Fruit fly (Drosophila melanogaster) whole organism, embryonic: ENCODE results near the gene Mo25.

Experiments used
- Abd-B ChIP-seq: fragments of 200-800 bp; sonication (Bioruptor generic); optimal IDR thresholded peaks from 2 replicates; lab custom pipeline; 2018; ENCODE audit warnings: missing biosample characterization, mild to moderate bottlenecking, missing genetic modification characterization, moderate library complexity
- Antp ChIP-seq: fragments of 200-800 bp; sonication (Bioruptor generic); optimal IDR thresholded peaks from 3 replicates; lab custom pipeline; 2016; ENCODE audit warnings: missing biosample characterization, missing genetic modification characterization
- Atf3 ChIP-seq: fragments of 200-800 bp; sonication (Bioruptor generic); optimal IDR thresholded peaks from 3 replicates; lab custom pipeline; 2016; ENCODE audit warnings: missing biosample characterization, missing genetic modification characterization
- Bgb ChIP-seq: fragments of 200-800 bp; sonication (Bioruptor generic); IDR thresholded peaks from 2 replicates; pipeline ENCODE4 v1.3.6; 2022; ENCODE audit warnings: missing biosample characterization, missing genetic modification characterization; ENCODE audit not compliant: partially characterized antibody
- CG10321 ChIP-seq: fragments of 200-800 bp; sonication (Bioruptor generic); IDR thresholded peaks from 2 replicates; pipeline ENCODE4 v1.3.6; 2022; ENCODE audit warnings: missing biosample characterization, missing genetic modification characterization
- CG10462 ChIP-seq: fragments of 200-800 bp; sonication (Bioruptor generic); optimal IDR thresholded peaks from 2 replicates; lab custom pipeline; 2016; ENCODE audit warnings: missing biosample characterization, missing genetic modification characterization
- CG10654 ChIP-seq: fragments of 200-800 bp; sonication (Bioruptor generic); optimal IDR thresholded peaks from 2 replicates; lab custom pipeline; 2016; ENCODE audit warnings: missing biosample characterization, missing genetic modification characterization
- CG12219 ChIP-seq: fragments of 200-800 bp; sonication (Bioruptor generic); optimal IDR thresholded peaks from 3 replicates; lab custom pipeline; 2018; ENCODE audit warnings: missing biosample characterization, mild to moderate bottlenecking, missing genetic modification characterization
- CG13296 ChIP-seq: fragments of 200-800 bp; sonication (Bioruptor generic); optimal IDR thresholded peaks from 3 replicates; lab custom pipeline; 2018; ENCODE audit warnings: missing biosample characterization, mild to moderate bottlenecking, missing genetic modification characterization
- CG14050 ChIP-seq: fragments of 200-800 bp; sonication (Bioruptor generic); IDR thresholded peaks from 3 replicates; pipeline ENCODE4 v1.3.6; 2022; ENCODE audit warnings: missing biosample characterization, missing genetic modification characterization
- CG15601 ChIP-seq: fragments of 200-800 bp; sonication (Bioruptor generic); optimal IDR thresholded peaks from 3 replicates; lab custom pipeline; 2019; ENCODE audit warnings: missing biosample characterization, mild to moderate bottlenecking, missing genetic modification characterization, moderate library complexity
- CG16813 ChIP-seq: fragments of 200-800 bp; sonication (Bioruptor generic); IDR thresholded peaks from 3 replicates; pipeline ENCODE4 v1.3.6; 2022; ENCODE audit warnings: missing biosample characterization, missing genetic modification characterization; ENCODE audit not compliant: partially characterized antibody
- CG17361 ChIP-seq: fragments of 200-800 bp; sonication (Bioruptor generic); IDR thresholded peaks from 3 replicates; pipeline ENCODE4 v1.3.6; 2022; ENCODE audit warnings: missing biosample characterization, missing genetic modification characterization
- CG2712 ChIP-seq: fragments of 200-800 bp; optimal IDR thresholded peaks from 3 replicates; lab custom pipeline; 2019; ENCODE audit warnings: missing biosample characterization, mild to moderate bottlenecking, missing genetic modification characterization, moderate library complexity
- CG30403 ChIP-seq: fragments of 200-800 bp; sonication (Bioruptor generic); optimal IDR thresholded peaks from 3 replicates; lab custom pipeline; 2016; ENCODE audit warnings: missing biosample characterization, missing genetic modification characterization
- CG30431 ChIP-seq: fragments of 200-800 bp; sonication (Bioruptor generic); optimal IDR thresholded peaks from 2 replicates; lab custom pipeline; 2017; ENCODE audit warnings: missing biosample characterization, missing genetic modification characterization
- CG32532 ChIP-seq: fragments of 200-800 bp; sonication (Bioruptor generic); IDR thresholded peaks from 2 replicates; pipeline ENCODE4 v1.3.6; 2022; ENCODE audit warnings: missing biosample characterization, missing genetic modification characterization
- CG32767 ChIP-seq: fragments of 200-800 bp; sonication (Bioruptor generic); IDR thresholded peaks from 2 replicates; pipeline ENCODE4 v1.3.6; 2022; ENCODE audit warnings: missing biosample characterization, missing genetic modification characterization
- CG3847 ChIP-seq: fragments of 200-800 bp; sonication (Bioruptor generic); IDR thresholded peaks from 2 replicates; pipeline ENCODE4 v1.3.6; 2022; ENCODE audit warnings: missing biosample characterization, missing genetic modification characterization
- CG43689 ChIP-seq: fragments of 200-800 bp; sonication (Bioruptor generic); IDR thresholded peaks from 2 replicates; pipeline ENCODE4 v1.3.6; 2022; ENCODE audit warnings: missing biosample characterization, missing genetic modification characterization
- CG7839 ChIP-seq: fragments of 200-800 bp; sonication (Bioruptor generic); optimal IDR thresholded peaks from 3 replicates; lab custom pipeline; 2018; ENCODE audit warnings: missing biosample characterization, mild to moderate bottlenecking, missing genetic modification characterization, moderate library complexity
- CG7987 ChIP-seq: fragments of 200-800 bp; sonication (Bioruptor generic); optimal IDR thresholded peaks from 2 replicates; lab custom pipeline; 2018; ENCODE audit warnings: missing biosample characterization, mild to moderate bottlenecking, missing genetic modification characterization, moderate library complexity
- CG8359 ChIP-seq: fragments of 200-800 bp; sonication (Bioruptor generic); optimal IDR thresholded peaks from 2 replicates; lab custom pipeline; 2017; ENCODE audit warnings: missing biosample characterization, mild to moderate bottlenecking, missing genetic modification characterization, borderline replicate concordance
- Dip3 ChIP-seq: fragments of 200-800 bp; sonication (Bioruptor generic); optimal IDR thresholded peaks from 3 replicates; lab custom pipeline; 2016; ENCODE audit warnings: missing biosample characterization, missing genetic modification characterization
- Fer3 ChIP-seq: fragments of 200-800 bp; sonication (Bioruptor generic); optimal IDR thresholded peaks from 2 replicates; lab custom pipeline; 2018; ENCODE audit warnings: missing biosample characterization, mild to moderate bottlenecking, missing genetic modification characterization, moderate library complexity
- Gsc ChIP-seq: fragments of 200-800 bp; sonication (Bioruptor generic); IDR thresholded peaks from 2 replicates; pipeline ENCODE4 v1.3.6; 2022; ENCODE audit warnings: missing biosample characterization, missing genetic modification characterization
- HLH54F ChIP-seq: fragments of 200-800 bp; sonication (Bioruptor generic); optimal IDR thresholded peaks from 3 replicates; lab custom pipeline; 2016; ENCODE audit warnings: missing biosample characterization, missing genetic modification characterization
- Hey ChIP-seq: fragments of 200-800 bp; sonication (Bioruptor generic); optimal IDR thresholded peaks from 3 replicates; lab custom pipeline; 2018; ENCODE audit warnings: missing biosample characterization, mild to moderate bottlenecking, missing genetic modification characterization
- HmgD ChIP-seq: fragments of 200-800 bp; sonication (Bioruptor generic); optimal IDR thresholded peaks from 3 replicates; lab custom pipeline; 2016; ENCODE audit warnings: missing biosample characterization, missing genetic modification characterization
- HmgZ ChIP-seq: fragments of 200-800 bp; sonication (Bioruptor generic); optimal IDR thresholded peaks from 2 replicates; lab custom pipeline; 2018; ENCODE audit warnings: missing biosample characterization, mild to moderate bottlenecking, missing genetic modification characterization
- Mrtf ChIP-seq: fragments of 200-800 bp; sonication (Bioruptor generic); IDR thresholded peaks from 3 replicates; pipeline ENCODE4 v1.3.6; 2022; ENCODE audit warnings: missing biosample characterization, missing genetic modification characterization
- Oli ChIP-seq: fragments of 200-800 bp; sonication (Bioruptor generic); optimal IDR thresholded peaks from 2 replicates; lab custom pipeline; 2018; ENCODE audit warnings: missing biosample characterization, mild to moderate bottlenecking, missing genetic modification characterization, moderate library complexity
- Sin3A ChIP-seq: fragments of >200 bp; optimal IDR thresholded peaks from 2 replicates; lab custom pipeline; 2018
- ab ChIP-seq: fragments of 200-800 bp; sonication (Bioruptor generic); optimal IDR thresholded peaks from 2 replicates; lab custom pipeline; 2016; ENCODE audit warnings: missing biosample characterization, missing genetic modification characterization
- ato ChIP-seq: fragments of 200-800 bp; sonication (Bioruptor generic); IDR thresholded peaks from 2 replicates; pipeline ENCODE4 v1.3.6; 2022; ENCODE audit warnings: missing biosample characterization, missing genetic modification characterization; ENCODE audit not compliant: partially characterized antibody
- bcd ChIP-seq: fragments of 200-800 bp; sonication (Bioruptor generic); optimal IDR thresholded peaks from 2 replicates; lab custom pipeline; 2017; ENCODE audit warnings: missing biosample characterization, mild to moderate bottlenecking, missing genetic modification characterization
- btn ChIP-seq: fragments of 200-800 bp; sonication (Bioruptor generic); optimal IDR thresholded peaks from 2 replicates; lab custom pipeline; 2016; ENCODE audit warnings: missing biosample characterization, missing genetic modification characterization
- emc ChIP-seq: fragments of 200-800 bp; sonication (Bioruptor generic); optimal IDR thresholded peaks from 2 replicates; lab custom pipeline; 2016; ENCODE audit warnings: missing biosample characterization, missing genetic modification characterization
- eve ChIP-seq, 2 experiments: fragments of >200 bp; optimal IDR thresholded peaks; 2 replicates each; lab custom pipeline; 2017; ENCODE audit warnings: missing biosample characterization in 2 of 2, missing genetic modification characterization in 2 of 2
- hb ChIP-seq: fragments of 200-800 bp; sonication (Bioruptor generic); IDR thresholded peaks from 3 replicates; pipeline ENCODE4 v1.3.6; 2022; ENCODE audit warnings: missing biosample characterization, missing genetic modification characterization; ENCODE audit not compliant: partially characterized antibody
- hbn ChIP-seq: fragments of 200-800 bp; sonication (Bioruptor generic); IDR thresholded peaks from 2 replicates; pipeline ENCODE4 v1.3.6; 2022; ENCODE audit warnings: missing biosample characterization, missing genetic modification characterization; ENCODE audit not compliant: partially characterized antibody
- nmo ChIP-seq: fragments of 200-800 bp; sonication (Bioruptor generic); optimal IDR thresholded peaks from 2 replicates; lab custom pipeline; 2018; ENCODE audit warnings: missing biosample characterization, mild to moderate bottlenecking, missing genetic modification characterization, moderate library complexity
- phol ChIP-seq: fragments of 200-800 bp; sonication (Bioruptor generic); optimal IDR thresholded peaks from 3 replicates; lab custom pipeline; 2018; ENCODE audit warnings: missing biosample characterization, mild to moderate bottlenecking, missing genetic modification characterization, moderate library complexity
- pnt ChIP-seq: fragments of 200-800 bp; sonication (Bioruptor generic); optimal IDR thresholded peaks from 3 replicates; lab custom pipeline; 2016; ENCODE audit warnings: missing biosample characterization, missing genetic modification characterization
- prd ChIP-seq, 3 experiments: fragments of >200 bp in 2 of 3; fragments of 200-800 bp in 1 of 3; sonication (Bioruptor generic) in 1 of 3; optimal IDR thresholded peaks in 2 of 3; IDR thresholded peaks in 1 of 3; 2 replicates in 2 of 3; 3 replicates in 1 of 3; pipeline versions ENCODE4 v1.3.6 to Lab custom; 2017 to 2022; ENCODE audit warnings: missing biosample characterization in 1 of 3, missing genetic modification characterization in 1 of 3
- pum ChIP-seq: fragments of 200-800 bp; sonication (Bioruptor generic); optimal IDR thresholded peaks from 2 replicates; lab custom pipeline; 2016; ENCODE audit warnings: missing biosample characterization, missing genetic modification characterization
- slp2 ChIP-seq: fragments of 200-800 bp; sonication (Bioruptor generic); optimal IDR thresholded peaks from 2 replicates; lab custom pipeline; 2016; ENCODE audit warnings: missing biosample characterization, missing genetic modification characterization
- sob ChIP-seq: fragments of 200-800 bp; sonication (Bioruptor generic); IDR thresholded peaks from 2 replicates; pipeline ENCODE4 v1.3.6; 2022; ENCODE audit warnings: missing biosample characterization, missing genetic modification characterization
- tap ChIP-seq: fragments of 200-800 bp; optimal IDR thresholded peaks from 3 replicates; lab custom pipeline; 2019; ENCODE audit warnings: missing biosample characterization, mild to moderate bottlenecking, missing genetic modification characterization, moderate library complexity

Mo25 gene

DNA sequence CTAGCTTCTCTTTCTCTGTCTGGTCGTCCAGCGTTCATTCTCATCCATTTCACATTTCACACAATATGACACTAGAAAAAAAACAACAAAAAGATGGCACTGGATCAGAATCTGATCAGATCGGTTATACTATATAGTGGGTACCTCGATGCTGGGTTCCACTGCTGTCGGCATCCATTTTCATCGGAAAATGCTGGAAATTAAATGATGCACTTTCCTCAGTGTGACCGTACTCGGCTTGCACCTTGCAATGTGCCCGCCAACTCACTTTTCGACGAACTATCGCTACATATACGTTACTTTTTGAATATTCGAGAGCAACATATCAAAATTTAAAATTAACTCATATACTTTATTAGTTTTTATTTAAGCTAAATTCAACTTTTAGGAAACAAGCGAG, 24.4 kb downstream of the Mo25 start, which contains the start of gene tra (continued):
- no peak for TF ChIP-seq CG30403 (GFP tag; lab: Kevin White, UChicago)
- TF ChIP-seq CG30431 (GFP tag; lab: Kevin White, UChicago) = no peak
- TF ChIP-seq CG16813 = peak; percentile 61
- peak; percentile 73 for TF ChIP-seq phol (tag; lab: Kevin White, UChicago)
- TF ChIP-seq btn (GFP tag; lab: Kevin White, UChicago) = no peak
- TF ChIP-seq hb (GFP tag; lab: Robert Waterston, UW) = no peak
- TF ChIP-seq CG8359 = no peak
- TF ChIP-seq Dip3 (GFP tag; lab: Kevin White, UChicago) = no peak
- TF ChIP-seq pnt (GFP tag; lab: Kevin White, UChicago) = no peak
- TF ChIP-seq prd (optimal IDR thresholded peaks at IDR 0.05; lab: Kevin White, UChicago) = no peak
- no peak for TF ChIP-seq prd (GFP tag; IDR thresholded peaks at IDR 0.05; lab: Robert Waterston, UW)
- TF ChIP-seq Hey (tag; lab: Kevin White, UChicago) = no peak
- TF ChIP-seq hbn (GFP tag; lab: Robert Waterston, UW) = peak; percentile 53
- TF ChIP-seq ato (GFP tag; lab: Robert Waterston, UW) = peak; percentile 15; the same call in 1 of the 2 replicates
- no peak for TF ChIP-seq Antp (GFP tag; lab: Kevin White, UChicago)
- TF ChIP-seq eve (GFP tag; optimal IDR thresholded peaks at IDR 0.05; lab: Kevin White, UChicago) = no peak
- TF ChIP-seq CG10321 (GFP tag; lab: Robert Waterston, UW) = no peak
- no peak for TF ChIP-seq CG32767 (GFP tag; lab: Robert Waterston, UW)
- no peak for TF ChIP-seq ab (GFP tag; lab: Kevin White, UChicago)
- TF ChIP-seq, all 482 proteins: peak for 60

DNA sequence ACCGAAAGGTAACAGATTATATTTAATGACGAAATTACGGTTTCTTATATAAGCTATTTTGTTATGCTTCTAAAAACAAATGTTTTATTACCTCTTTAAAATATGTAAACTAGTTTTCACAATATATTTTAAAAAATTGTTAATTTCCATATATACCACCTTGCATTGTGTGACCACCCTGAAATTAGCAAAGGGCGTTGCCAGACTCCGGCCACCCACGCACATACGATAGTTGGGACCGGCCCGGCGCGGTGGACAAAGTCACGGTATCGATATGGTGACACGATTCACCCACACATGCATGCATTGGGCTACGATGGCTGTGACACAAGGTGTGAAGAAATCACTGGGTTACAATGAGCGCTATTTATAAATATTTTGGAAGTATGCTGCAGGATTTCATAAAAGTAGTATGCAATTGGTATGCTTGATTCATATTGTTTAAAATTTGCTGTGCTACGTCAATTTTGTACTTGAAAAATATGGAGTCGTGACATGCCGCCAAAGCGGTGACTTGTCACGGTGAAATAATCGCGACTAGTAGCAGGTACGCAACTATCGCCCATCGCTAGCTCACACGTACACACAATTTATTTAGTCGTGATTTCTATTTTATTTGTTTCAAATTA, 27.2 kb downstream of the Mo25 start:
- TF ChIP-seq HmgZ (tag; lab: Kevin White, UChicago) (peak; percentile 83), CG30431 (GFP tag; lab: Kevin White, UChicago) (no peak), CG10654 (GFP tag; lab: Kevin White, UChicago) (peak; percentile 36), Bgb (GFP tag; lab: Robert Waterston, UW) (peak; percentile 90), CG10462 (no peak), CG17361 (GFP tag; lab: Robert Waterston, UW) (peak; percentile 73; the same call in 2 of the 3 replicates), Abd-B (peak; percentile 73), Oli (tag; lab: Kevin White, UChicago) (peak; percentile 21), emc (GFP tag; lab: Kevin White, UChicago) (peak; percentile 44), bcd (peak; percentile 66), Mrtf (GFP tag; lab: Robert Waterston, UW) (peak; percentile 9; the same call in 1 of the 3 replicates), HLH54F (GFP tag; lab: Kevin White, UChicago) (peak; percentile 67), Fer3 (tag; lab: Kevin White, UChicago) (peak; percentile 62), CG43689 (no peak), tap (tag; lab: Kevin White, UChicago) (peak; percentile 38), CG14050 (GFP tag; lab: Robert Waterston, UW) (peak; percentile 39; the same call in 2 of the 3 replicates), HmgD (peak; percentile 89), CG2712 (tag; lab: Kevin White, UChicago) (peak; percentile 66), CG15601 (peak; percentile 2), sob (GFP tag; lab: Robert Waterston, UW) (peak; percentile 64; the same call in 1 of the 2 replicates), Sin3A (lab: Kevin White, UChicago) (peak; percentile 100), CG3847 (peak; percentile 79), nmo (GFP tag; lab: Kevin White, UChicago) (peak; percentile 83), CG7839 (peak; percentile 63), Gsc (no peak), pum (GFP tag; lab: Kevin White, UChicago) (peak; percentile 57), CG7987 (no peak), CG13296 (peak; percentile 60), CG32532 (GFP tag; lab: Robert Waterston, UW) (peak; percentile 80), CG12219 (no peak), slp2 (GFP tag; lab: Kevin White, UChicago) (peak; percentile 24), Atf3 (GFP tag; lab: Kevin White, UChicago) (peak; percentile 32)
